Worm (Caenorhabditis elegans) whole organism, L2 larva: Measurements from ENCODE around the gene lbp-1.

Source experiments
- R02D3.7 ChIP-seq: fragments of 150-350 bp; optimal IDR thresholded peaks from 2 replicates; lab custom pipeline; 2014; ENCODE audit warnings: missing biosample characterization, missing genetic modification characterization
- ZK546.5 ChIP-seq: sonication (generic microtip); optimal IDR thresholded peaks from 2 replicates; lab custom pipeline; 2017; ENCODE audit warnings: missing biosample characterization, missing genetic modification characterization
- ama-1 ChIP-seq: fragments of 150-350 bp; optimal IDR thresholded peaks from 2 replicates; lab custom pipeline; 2018; ENCODE audit warnings: inconsistent platforms
- fos-1 ChIP-seq: fragments of 150-350 bp; optimal IDR thresholded peaks from 2 replicates; lab custom pipeline; 2014; ENCODE audit warnings: missing biosample characterization, missing genetic modification characterization
- lin-13 ChIP-seq: fragments of 150-350 bp; optimal IDR thresholded peaks from 2 replicates; lab custom pipeline; 2014; ENCODE audit warnings: missing biosample characterization, missing genetic modification reagents, missing genetic modification characterization
- lin-39 ChIP-seq: fragments of 150-350 bp; optimal IDR thresholded peaks from 2 replicates; lab custom pipeline; 2014; ENCODE audit warnings: missing biosample characterization, missing genetic modification reagents, missing genetic modification characterization
- nhr-11 ChIP-seq: fragments of 150-350 bp; optimal IDR thresholded peaks from 2 replicates; lab custom pipeline; 2014; ENCODE audit warnings: missing biosample characterization, missing genetic modification characterization
- nhr-12 ChIP-seq: fragments of 150-350 bp; optimal IDR thresholded peaks from 2 replicates; lab custom pipeline; 2014; ENCODE audit warnings: missing biosample characterization, missing genetic modification characterization
- nhr-25 ChIP-seq: fragments of 150-350 bp; sonication (generic microtip); optimal IDR thresholded peaks from 3 replicates; lab custom pipeline; 2014; ENCODE audit warnings: missing biosample characterization, missing genetic modification characterization
- nhr-6 ChIP-seq: fragments of 150-350 bp; optimal IDR thresholded peaks from 2 replicates; lab custom pipeline; 2014; ENCODE audit warnings: missing biosample characterization, missing genetic modification characterization
- snpc-4 ChIP-seq: fragments of 150-350 bp; optimal IDR thresholded peaks from 2 replicates; lab custom pipeline; 2014; ENCODE audit warnings: missing biosample characterization, missing genetic modification characterization
- unc-39 ChIP-seq: fragments of 150-350 bp; optimal IDR thresholded peaks from 2 replicates; lab custom pipeline; 2014; ENCODE audit warnings: missing biosample characterization, missing genetic modification characterization
- unc-62 ChIP-seq: fragments of 150-350 bp; optimal IDR thresholded peaks from 2 replicates; lab custom pipeline; 2014; ENCODE audit warnings: missing biosample characterization, missing genetic modification reagents, missing genetic modification characterization
- ztf-11 ChIP-seq: sonication (generic microtip); optimal IDR thresholded peaks from 2 replicates; lab custom pipeline; 2017; ENCODE audit warnings: missing biosample characterization, missing genetic modification characterization

- TF ChIP-seq fos-1 (tag; lab: Kevin White, UChicago) (no peak), R02D3.7 (tag; lab: Kevin White, UChicago) (no peak), lin-13 (no peak), snpc-4 (tag; lab: Kevin White, UChicago) (no peak), ztf-11 (tag; lab: Kevin White, UChicago) (no peak), nhr-12 (tag; lab: Kevin White, UChicago) (no peak), unc-62 (GFP tag; lab: Kevin White, UChicago) (no peak), ama-1 (no peak), lin-39 (no peak), nhr-25 (no peak), nhr-6 (no peak), nhr-11 (tag; lab: Kevin White, UChicago) (no peak), ZK546.5 (tag; lab: Kevin White, UChicago) (no peak), unc-39 (tag; lab: Kevin White, UChicago) (no peak)
Measured at ce11 chrX:3220267-3220666, 38.7 kb upstream of the lbp-1 start, which contains the start of gene rgl-1.
